Fruit fly (Drosophila melanogaster) whole organism, embryonic: Measurements from ENCODE around the gene CCT3.

Experiments
- CG10431 ChIP-seq: fragments of 200-800 bp; sonication (Bioruptor generic); optimal IDR thresholded peaks from 3 replicates; lab custom pipeline; 2018; ENCODE audit warnings: missing biosample characterization, mild to moderate bottlenecking, missing genetic modification characterization
- CG11456 ChIP-seq: fragments of 200-800 bp; sonication (Bioruptor generic); IDR thresholded peaks from 3 replicates; pipeline ENCODE4 v1.3.6; 2022; ENCODE audit warnings: missing biosample characterization, missing genetic modification characterization
- CG11695 ChIP-seq: fragments of 200-800 bp; sonication (Bioruptor generic); IDR thresholded peaks from 3 replicates; pipeline ENCODE4 v1.3.6; 2022; ENCODE audit warnings: missing biosample characterization, missing genetic modification characterization
- CG1233 ChIP-seq: fragments of 200-800 bp; sonication (Bioruptor generic); optimal IDR thresholded peaks from 4 replicates; lab custom pipeline; 2018; ENCODE audit warnings: missing biosample characterization, mild to moderate bottlenecking, missing genetic modification characterization
- CG1602 ChIP-seq: fragments of 200-800 bp; sonication (Bioruptor generic); optimal IDR thresholded peaks from 3 replicates; lab custom pipeline; 2016; ENCODE audit warnings: missing biosample characterization, missing genetic modification characterization
- CG1647 ChIP-seq: fragments of 200-800 bp; sonication (Bioruptor generic); optimal IDR thresholded peaks from 3 replicates; lab custom pipeline; 2016; ENCODE audit warnings: missing biosample characterization, missing genetic modification characterization
- CG16815 ChIP-seq: fragments of 200-800 bp; sonication (Bioruptor generic); optimal IDR thresholded peaks from 3 replicates; lab custom pipeline; 2017; ENCODE audit warnings: missing biosample characterization, mild to moderate bottlenecking, missing genetic modification characterization
- CG17385 ChIP-seq: fragments of 200-800 bp; sonication (Bioruptor generic); optimal IDR thresholded peaks from 3 replicates; lab custom pipeline; 2018; ENCODE audit warnings: missing biosample characterization, mild to moderate bottlenecking, missing genetic modification characterization
- CG18764 ChIP-seq: fragments of 200-800 bp; sonication (Bioruptor generic); optimal IDR thresholded peaks from 3 replicates; lab custom pipeline; 2016; ENCODE audit warnings: missing biosample characterization, missing genetic modification characterization
- CG2116 ChIP-seq: fragments of 200-800 bp; sonication (Bioruptor generic); optimal IDR thresholded peaks from 3 replicates; lab custom pipeline; 2018; ENCODE audit warnings: missing biosample characterization, mild to moderate bottlenecking, missing genetic modification characterization
- CG2889 ChIP-seq: fragments of 200-800 bp; sonication (Bioruptor generic); IDR thresholded peaks from 3 replicates; pipeline ENCODE4 v1.3.6; 2022; ENCODE audit warnings: missing biosample characterization, missing genetic modification characterization
- CG3065 ChIP-seq: fragments of 200-800 bp; sonication (Bioruptor generic); optimal IDR thresholded peaks from 2 replicates; lab custom pipeline; 2016; ENCODE audit warnings: missing biosample characterization, missing genetic modification characterization
- CG31388 ChIP-seq: fragments of 200-800 bp; sonication (Bioruptor generic); optimal IDR thresholded peaks from 2 replicates; lab custom pipeline; 2016; ENCODE audit warnings: missing biosample characterization, missing genetic modification characterization
- CG3847 ChIP-seq: fragments of 200-800 bp; sonication (Bioruptor generic); IDR thresholded peaks from 2 replicates; pipeline ENCODE4 v1.3.6; 2022; ENCODE audit warnings: missing biosample characterization, missing genetic modification characterization
- CG3995 ChIP-seq: fragments of 200-800 bp; sonication (Bioruptor generic); optimal IDR thresholded peaks from 3 replicates; lab custom pipeline; 2016; ENCODE audit warnings: missing biosample characterization, missing genetic modification characterization
- CG43689 ChIP-seq: fragments of 200-800 bp; sonication (Bioruptor generic); IDR thresholded peaks from 2 replicates; pipeline ENCODE4 v1.3.6; 2022; ENCODE audit warnings: missing biosample characterization, missing genetic modification characterization
- CG4404 ChIP-seq: fragments of 200-800 bp; sonication (Bioruptor generic); IDR thresholded peaks from 2 replicates; pipeline ENCODE4 v1.3.6; 2022; ENCODE audit warnings: missing biosample characterization, missing genetic modification characterization
- CG4820 ChIP-seq: fragments of 200-800 bp; sonication (Bioruptor generic); optimal IDR thresholded peaks from 3 replicates; lab custom pipeline; 2016; ENCODE audit warnings: missing biosample characterization, missing genetic modification characterization
- Camta ChIP-seq: fragments of 200-800 bp; sonication (Bioruptor generic); optimal IDR thresholded peaks from 2 replicates; lab custom pipeline; 2016; ENCODE audit warnings: missing biosample characterization, missing genetic modification characterization
- Dip3 ChIP-seq: fragments of 200-800 bp; sonication (Bioruptor generic); optimal IDR thresholded peaks from 3 replicates; lab custom pipeline; 2016; ENCODE audit warnings: missing biosample characterization, missing genetic modification characterization
- E2f1 ChIP-seq: fragments of 200-800 bp; sonication (Bioruptor generic); IDR thresholded peaks from 2 replicates; pipeline ENCODE4 v1.3.6; 2022; ENCODE audit warnings: missing biosample characterization, missing genetic modification characterization
- Fer3 ChIP-seq: fragments of 200-800 bp; sonication (Bioruptor generic); optimal IDR thresholded peaks from 2 replicates; lab custom pipeline; 2018; ENCODE audit warnings: missing biosample characterization, mild to moderate bottlenecking, missing genetic modification characterization, moderate library complexity
- Jarid2 ChIP-seq: fragments of 200-800 bp; sonication (Bioruptor generic); optimal IDR thresholded peaks from 3 replicates; lab custom pipeline; 2017; ENCODE audit warnings: mild to moderate bottlenecking, missing biosample characterization, missing genetic modification reagents, missing genetic modification characterization
- Nf-YB ChIP-seq: fragments of 200-800 bp; sonication (Bioruptor generic); optimal IDR thresholded peaks from 3 replicates; lab custom pipeline; 2019; ENCODE audit warnings: missing biosample characterization, mild to moderate bottlenecking, missing genetic modification characterization, moderate library complexity
- Nf-YC ChIP-seq: fragments of 200-800 bp; optimal IDR thresholded peaks from 3 replicates; lab custom pipeline; 2019; ENCODE audit warnings: missing biosample characterization, mild to moderate bottlenecking, missing genetic modification characterization, moderate library complexity
- Rx ChIP-seq: fragments of 200-800 bp; sonication (Bioruptor generic); IDR thresholded peaks from 2 replicates; pipeline ENCODE4 v1.3.6; 2022; ENCODE audit warnings: missing biosample characterization, missing genetic modification characterization
- Scr ChIP-seq: fragments of 200-800 bp; sonication (Bioruptor generic); IDR thresholded peaks from 2 replicates; pipeline ENCODE4 v1.3.6; 2022; ENCODE audit warnings: missing biosample characterization, missing genetic modification characterization; ENCODE audit not compliant: partially characterized antibody
- Spps ChIP-seq: fragments of 200-800 bp; sonication (Bioruptor generic); optimal IDR thresholded peaks from 2 replicates; lab custom pipeline; 2018; ENCODE audit warnings: missing biosample characterization, mild to moderate bottlenecking, missing genetic modification characterization
- Sry-β ChIP-seq: fragments of 200-800 bp; sonication (Bioruptor generic); optimal IDR thresholded peaks from 2 replicates; lab custom pipeline; 2018; ENCODE audit warnings: missing biosample characterization, mild to moderate bottlenecking, missing genetic modification characterization, moderate library complexity
- abd-A ChIP-seq: fragments of 200-800 bp; sonication (Bioruptor generic); optimal IDR thresholded peaks from 3 replicates; lab custom pipeline; 2019; ENCODE audit warnings: missing biosample characterization, mild to moderate bottlenecking, missing genetic modification characterization, moderate library complexity
- bowl ChIP-seq: fragments of 200-800 bp; sonication (Bioruptor generic); IDR thresholded peaks from 2 replicates; pipeline ENCODE4 v1.3.6; 2022; ENCODE audit warnings: missing biosample characterization, missing genetic modification characterization
- br ChIP-seq: fragments of >200 bp; optimal IDR thresholded peaks from 2 replicates; lab custom pipeline; 2017
- chinmo ChIP-seq: fragments of 200-800 bp; sonication (Bioruptor generic); IDR thresholded peaks from 4 replicates; pipeline ENCODE4 v1.3.6; 2022; ENCODE audit warnings: missing biosample characterization, missing genetic modification characterization; ENCODE audit not compliant: partially characterized antibody
- crp ChIP-seq, 2 experiments: fragments of 200-800 bp; sonication (Bioruptor generic); optimal IDR thresholded peaks; 2 replicates in 1 of 2; 3 replicates in 1 of 2; lab custom pipeline; 2017; ENCODE audit warnings: missing biosample characterization in 2 of 2, missing genetic modification characterization in 2 of 2, mild to moderate bottlenecking in 1 of 2, moderate library complexity in 1 of 2
- dan ChIP-seq: fragments of 200-800 bp; sonication (Bioruptor generic); IDR thresholded peaks from 2 replicates; pipeline ENCODE4 v1.3.6; 2022; ENCODE audit warnings: missing biosample characterization, missing genetic modification characterization
- dati ChIP-seq: fragments of 200-800 bp; sonication (Bioruptor generic); IDR thresholded peaks from 2 replicates; pipeline ENCODE4 v1.3.6; 2022; ENCODE audit warnings: missing biosample characterization, missing genetic modification characterization
- her ChIP-seq: fragments of 200-800 bp; sonication (Bioruptor generic); optimal IDR thresholded peaks from 2 replicates; lab custom pipeline; 2016; ENCODE audit warnings: missing biosample characterization, missing genetic modification characterization
- kni ChIP-seq: fragments of 200-800 bp; sonication (Bioruptor generic); optimal IDR thresholded peaks from 3 replicates; lab custom pipeline; 2017; ENCODE audit warnings: mild to moderate bottlenecking, missing biosample characterization, missing genetic modification reagents, missing genetic modification characterization
- lilli ChIP-seq: fragments of 200-800 bp; sonication (Bioruptor generic); optimal IDR thresholded peaks from 3 replicates; lab custom pipeline; 2016; ENCODE audit warnings: missing biosample characterization, missing genetic modification characterization
- nom ChIP-seq: fragments of 200-800 bp; sonication (Bioruptor generic); optimal IDR thresholded peaks from 2 replicates; lab custom pipeline; 2017; ENCODE audit warnings: missing biosample characterization, missing genetic modification characterization, mild to moderate bottlenecking, moderate library complexity, missing genetic modification reagents
- p53 ChIP-seq: fragments of 200-800 bp; sonication (Bioruptor generic); optimal IDR thresholded peaks from 2 replicates; lab custom pipeline; 2016; ENCODE audit warnings: missing biosample characterization, missing genetic modification characterization
- pho ChIP-seq: fragments of 200-800 bp; sonication (Bioruptor generic); optimal IDR thresholded peaks from 2 replicates; lab custom pipeline; 2016; ENCODE audit warnings: missing biosample characterization, missing genetic modification characterization
- repo ChIP-seq: fragments of 200-800 bp; sonication (Bioruptor generic); optimal IDR thresholded peaks from 2 replicates; lab custom pipeline; 2016; ENCODE audit warnings: missing biosample characterization, missing genetic modification characterization
- tap ChIP-seq: fragments of 200-800 bp; optimal IDR thresholded peaks from 3 replicates; lab custom pipeline; 2019; ENCODE audit warnings: missing biosample characterization, mild to moderate bottlenecking, missing genetic modification characterization, moderate library complexity
- wor ChIP-seq: fragments of 200-800 bp; sonication (Bioruptor generic); IDR thresholded peaks from 2 replicates; pipeline ENCODE4 v1.3.6; 2022; ENCODE audit warnings: missing biosample characterization, missing genetic modification characterization
- zen ChIP-seq: fragments of 200-800 bp; sonication (Bioruptor generic); optimal IDR thresholded peaks from 3 replicates; lab custom pipeline; 2018; ENCODE audit warnings: missing biosample characterization, mild to moderate bottlenecking, missing genetic modification characterization, moderate library complexity

CCT3 gene

dm6 chr3R:16677934-16678333 is 30.5 kb downstream of the CCT3 start:
- peak; percentile 51 for TF ChIP-seq kni (GFP tag; lab: Kevin White, UChicago)
- no peak for TF ChIP-seq wor (GFP tag; lab: Robert Waterston, UW)
- no peak for TF ChIP-seq CG11695 (GFP tag; lab: Robert Waterston, UW)
- no peak for TF ChIP-seq CG2889 (GFP tag; lab: Robert Waterston, UW)
- no peak for TF ChIP-seq CG18764 (GFP tag; lab: Kevin White, UChicago)
- no peak for TF ChIP-seq CG2116
- peak; percentile 80 for TF ChIP-seq Nf-YC (tag; lab: Kevin White, UChicago)
- no peak for TF ChIP-seq crp (GFP tag; optimal IDR thresholded peaks at IDR 0.05; lab: Kevin White, UChicago)
- no peak for TF ChIP-seq E2f1 (GFP tag; lab: Robert Waterston, UW)
- no peak for TF ChIP-seq her (GFP tag; lab: Kevin White, UChicago)
- TF ChIP-seq CG4404 (GFP tag; lab: Robert Waterston, UW), result no peak
- TF ChIP-seq CG1602, result no peak
- no peak for TF ChIP-seq CG11456 (GFP tag; lab: Robert Waterston, UW)
- TF ChIP-seq p53, result no peak
- no peak for TF ChIP-seq bowl
- no peak for TF ChIP-seq Sry-β (GFP tag; lab: Kevin White, UChicago)
- TF ChIP-seq chinmo (GFP tag; lab: Robert Waterston, UW), result peak; percentile 86; the same call in 2 of the 4 replicates
- TF ChIP-seq repo, result no peak
- TF ChIP-seq CG31388 (GFP tag; lab: Kevin White, UChicago), result no peak
- no peak for TF ChIP-seq CG4820
- no peak for TF ChIP-seq Scr (GFP tag; lab: Robert Waterston, UW)
- no peak for TF ChIP-seq tap (tag; lab: Kevin White, UChicago)
- TF ChIP-seq CG17385, result no peak
- TF ChIP-seq CG1233 (GFP tag; lab: Kevin White, UChicago), result no peak
- TF ChIP-seq CG10431 (GFP tag; lab: Kevin White, UChicago), result no peak
- no peak for TF ChIP-seq nom
- TF ChIP-seq Spps (tag; lab: Kevin White, UChicago), result no peak
- TF ChIP-seq Nf-YB (GFP tag; lab: Kevin White, UChicago), result peak; percentile 87
- TF ChIP-seq CG43689 (GFP tag; lab: Robert Waterston, UW), result no peak
- no peak for TF ChIP-seq Rx
- no peak for TF ChIP-seq dati (GFP tag; lab: Robert Waterston, UW)
- no peak for TF ChIP-seq dan (GFP tag; lab: Robert Waterston, UW)
- TF ChIP-seq zen (tag; lab: Kevin White, UChicago), result peak; percentile 55
- TF ChIP-seq pho (GFP tag; lab: Kevin White, UChicago), result no peak
- TF ChIP-seq CG1647 (GFP tag; lab: Kevin White, UChicago), result no peak
- no peak for TF ChIP-seq CG3065
- no peak for TF ChIP-seq CG16815 (GFP tag; lab: Kevin White, UChicago)
- TF ChIP-seq Fer3 (tag; lab: Kevin White, UChicago), result no peak
- no peak for TF ChIP-seq CG3995 (GFP tag; lab: Kevin White, UChicago)
- no peak for TF ChIP-seq br
- TF ChIP-seq CG3847 (GFP tag; lab: Robert Waterston, UW), result no peak
- no peak for TF ChIP-seq Camta (GFP tag; lab: Kevin White, UChicago)
- peak; percentile 69 for TF ChIP-seq abd-A (tag; lab: Kevin White, UChicago)
- TF ChIP-seq lilli (GFP tag; lab: Kevin White, UChicago), result no peak
- TF ChIP-seq Dip3 (GFP tag; lab: Kevin White, UChicago), result no peak
- TF ChIP-seq Jarid2, result no peak
